Worm (Caenorhabditis elegans) whole organism, L4 larva: ENCODE data around the gene C26E1.1.
"Not testable (repeated sequence)": the region's sequence is repeated elsewhere in the genome, so short reads cannot be mapped to it uniquely, and the experiment has no call there.

Source experiments
- ceh-44 ChIP-seq: fragments of 200-800 bp; sonication (Bioruptor generic); IDR thresholded peaks from 2 replicates; pipeline ENCODE4 v1.3.6; 2022; ENCODE audit warnings: missing genetic modification reagents, missing genetic modification characterization, missing compliant biosample characterization
- ces-1 ChIP-seq: fragments of 150-350 bp; sonication (generic microtip); optimal IDR thresholded peaks from 4 replicates; lab custom pipeline; 2014; ENCODE audit warnings: missing biosample characterization, missing genetic modification reagents, missing genetic modification characterization
- daf-8 ChIP-seq: fragments of 200-800 bp; sonication (Bioruptor generic); IDR thresholded peaks from 2 replicates; pipeline ENCODE4 v1.3.6; 2022; ENCODE audit warnings: missing genetic modification characterization, missing compliant biosample characterization
- pqm-1 ChIP-seq: sonication (generic microtip); optimal IDR thresholded peaks from 2 replicates; lab custom pipeline; 2017; ENCODE audit warnings: missing biosample characterization, missing genetic modification characterization
- saeg-2 ChIP-seq: fragments of 200-800 bp; sonication (Bioruptor generic); IDR thresholded peaks from 2 replicates; pipeline ENCODE4 v1.3.6; 2022; ENCODE audit warnings: missing genetic modification reagents, missing genetic modification characterization, missing compliant biosample characterization
- unc-130 ChIP-seq: sonication (generic microtip); optimal IDR thresholded peaks from 2 replicates; lab custom pipeline; 2016; ENCODE audit warnings: missing genetic modification reagents, missing genetic modification characterization, missing compliant biosample characterization
- ztf-11 ChIP-seq: fragments of 150-350 bp; optimal IDR thresholded peaks from 2 replicates; lab custom pipeline; 2014; ENCODE audit warnings: missing biosample characterization, missing genetic modification characterization

DNA sequence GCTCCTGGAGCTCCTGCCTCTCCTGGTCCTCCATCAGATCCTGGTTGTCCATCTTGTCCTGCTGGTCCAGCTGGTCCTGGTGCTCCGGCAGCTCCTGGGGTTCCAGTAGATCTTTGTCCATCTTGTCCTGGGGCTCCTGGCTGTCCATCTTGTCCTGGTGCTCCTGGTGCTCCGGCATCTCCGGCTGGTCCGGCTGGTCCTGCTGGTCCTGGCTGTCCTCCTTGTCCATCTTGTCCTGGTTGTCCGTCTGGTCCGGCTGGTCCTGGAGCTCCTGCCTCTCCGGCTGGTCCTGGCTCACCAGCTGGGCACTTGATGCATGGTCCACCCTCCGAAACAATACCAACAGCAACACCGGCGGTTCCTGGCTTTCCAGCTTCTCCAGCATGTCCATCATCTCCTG, 19.9 kb downstream of the C26E1.1 start:
- not testable (repeated sequence) for TF ChIP-seq ceh-44 (GFP tag; lab: Robert Waterston, UW); unc-130 (GFP tag; lab: Kevin White, UChicago); saeg-2 (GFP tag; lab: Robert Waterston, UW); ztf-11 (tag; lab: Kevin White, UChicago); pqm-1 (tag; lab: Kevin White, UChicago); daf-8 (GFP tag; lab: Robert Waterston, UW); ces-1 (GFP tag; lab: Kevin White, UChicago)
